Worm (Caenorhabditis elegans) whole organism, early embryonic: ENCODE data around the gene mac-1.
"Not testable (repeated sequence)": the region's sequence is repeated elsewhere in the genome, so short reads cannot be mapped to it uniquely, and the experiment has no call there.

Experiments
- F13C5.2 ChIP-seq: sonication (generic microtip); optimal IDR thresholded peaks from 2 replicates; lab custom pipeline; 2017; ENCODE audit warnings: mild to moderate bottlenecking, missing genetic modification characterization, inconsistent platforms, missing compliant biosample characterization
- aly-1 ChIP-seq: sonication (generic microtip); optimal IDR thresholded peaks from 2 replicates; lab custom pipeline; 2016; ENCODE audit warnings: missing genetic modification characterization, missing compliant biosample characterization
- ama-1 ChIP-seq: fragments of 150-350 bp; optimal IDR thresholded peaks from 2 replicates; lab custom pipeline; 2014
- ceh-36 ChIP-seq: sonication (generic microtip); optimal IDR thresholded peaks from 2 replicates; lab custom pipeline; 2016; ENCODE audit warnings: missing genetic modification characterization, inconsistent platforms, missing compliant biosample characterization
- flt-1 ChIP-seq: fragments of 200-800 bp; sonication (Bioruptor generic); IDR thresholded peaks from 2 replicates; pipeline ENCODE4 v1.3.6; 2022; ENCODE audit warnings: missing genetic modification characterization, missing compliant biosample characterization
- tbx-37 ChIP-seq: fragments of 200-800 bp; sonication (Bioruptor generic); conservative IDR thresholded peaks from 2 replicates; pipeline ENCODE4 v1.3.6; 2022; ENCODE audit warnings: missing genetic modification reagents, missing genetic modification characterization, missing compliant biosample characterization

ce11 chrII:13308990-13309389 lies 11.7 kb downstream of the mac-1 start, which contains the start of gene faxc-2:
- TF ChIP-seq flt-1; F13C5.2 (tag; lab: Kevin White, UChicago); ama-1 (lab: Kevin White, UChicago); tbx-37 (GFP tag; lab: Robert Waterston, UW); aly-1 (tag; lab: Kevin White, UChicago); ceh-36 (tag; lab: Kevin White, UChicago): not testable (repeated sequence)
